Worm (Caenorhabditis elegans) whole organism, L3 larva: ENCODE results near the gene pole-4.

ENCODE experiments used
- R02D3.7 ChIP-seq: fragments of 150-350 bp; optimal IDR thresholded peaks from 2 replicates; lab custom pipeline; 2014; ENCODE audit warnings: missing biosample characterization, missing genetic modification characterization
- ZK546.5 ChIP-seq: sonication (generic microtip); optimal IDR thresholded peaks from 2 replicates; lab custom pipeline; 2017; ENCODE audit warnings: missing biosample characterization, missing genetic modification characterization
- aly-2 ChIP-seq: fragments of 150-350 bp; optimal IDR thresholded peaks from 2 replicates; lab custom pipeline; 2014; ENCODE audit warnings: missing biosample characterization, missing genetic modification characterization
- ama-1 ChIP-seq: fragments of 150-350 bp; optimal IDR thresholded peaks from 2 replicates; lab custom pipeline; 2018
- ceh-16 ChIP-seq: sonication (generic microtip); optimal IDR thresholded peaks from 2 replicates; lab custom pipeline; 2017; ENCODE audit warnings: missing biosample characterization, missing genetic modification characterization
- daf-12 ChIP-seq: fragments of 150-350 bp; optimal IDR thresholded peaks from 2 replicates; lab custom pipeline; 2014; ENCODE audit warnings: missing biosample characterization, missing genetic modification reagents, missing genetic modification characterization
- egl-27 ChIP-seq: sonication (generic microtip); optimal IDR thresholded peaks from 4 replicates; lab custom pipeline; 2017; ENCODE audit warnings: missing biosample characterization, missing genetic modification reagents, missing genetic modification characterization
- egl-5 ChIP-seq: fragments of 150-350 bp; optimal IDR thresholded peaks from 2 replicates; lab custom pipeline; 2017; ENCODE audit warnings: missing biosample characterization, missing genetic modification reagents, missing genetic modification characterization, inconsistent platforms
- elt-1 ChIP-seq: fragments of 150-350 bp; optimal IDR thresholded peaks from 2 replicates; lab custom pipeline; 2014; ENCODE audit warnings: missing biosample characterization, missing genetic modification characterization
- elt-2 ChIP-seq: sonication (generic microtip); optimal IDR thresholded peaks from 2 replicates; lab custom pipeline; 2016; ENCODE audit warnings: missing genetic modification reagents, mild to moderate bottlenecking, missing genetic modification characterization, missing compliant biosample characterization
- elt-3 ChIP-seq, 3 experiments: fragments of 150-350 bp in 1 of 3; sonication (generic microtip) in 2 of 3; optimal IDR thresholded peaks; 2 replicates in 2 of 3; 4 replicates in 1 of 3; lab custom pipeline; 2014 to 2017; ENCODE audit warnings: missing biosample characterization in 3 of 3, missing genetic modification characterization in 3 of 3
- eor-1 ChIP-seq, 2 experiments: fragments of 150-350 bp; optimal IDR thresholded peaks; 2 replicates each; lab custom pipeline; 2014 to 2018; ENCODE audit warnings: missing biosample characterization in 2 of 2, missing genetic modification characterization in 2 of 2
- fkh-10 ChIP-seq: sonication (generic microtip); optimal IDR thresholded peaks from 2 replicates; lab custom pipeline; 2017; ENCODE audit warnings: missing biosample characterization, missing genetic modification reagents, missing genetic modification characterization
- fkh-2 ChIP-seq: fragments of 150-350 bp; optimal IDR thresholded peaks from 2 replicates; lab custom pipeline; 2014; ENCODE audit warnings: missing biosample characterization, missing genetic modification reagents, missing genetic modification characterization
- hmg-11 ChIP-seq: sonication (generic microtip); optimal IDR thresholded peaks from 2 replicates; lab custom pipeline; 2016; ENCODE audit warnings: missing genetic modification characterization, missing compliant biosample characterization
- lin-15B ChIP-seq: fragments of 150-350 bp; optimal IDR thresholded peaks from 2 replicates; lab custom pipeline; 2014; ENCODE audit warnings: missing biosample characterization, missing genetic modification characterization
- lin-39 ChIP-seq: fragments of 150-350 bp; optimal IDR thresholded peaks from 2 replicates; lab custom pipeline; 2018; ENCODE audit warnings: missing biosample characterization, missing genetic modification reagents, missing genetic modification characterization
- mdl-1 ChIP-seq: fragments of 150-350 bp; optimal IDR thresholded peaks from 2 replicates; lab custom pipeline; 2014; ENCODE audit warnings: missing biosample characterization, missing genetic modification characterization
- mml-1 ChIP-seq: fragments of 150-350 bp; sonication (generic microtip); optimal IDR thresholded peaks from 3 replicates; lab custom pipeline; 2014; ENCODE audit warnings: missing biosample characterization, missing genetic modification characterization
- nfya-1 ChIP-seq: sonication (generic microtip); optimal IDR thresholded peaks from 2 replicates; lab custom pipeline; 2017; ENCODE audit warnings: missing genetic modification characterization, mild to moderate bottlenecking, missing compliant biosample characterization, antibody characterized with exemption, moderate library complexity; ENCODE audit not compliant: insufficient read depth
- nhr-11 ChIP-seq: fragments of 150-350 bp; optimal IDR thresholded peaks from 2 replicates; lab custom pipeline; 2014; ENCODE audit warnings: missing biosample characterization, missing genetic modification characterization
- nhr-12 ChIP-seq: fragments of 150-350 bp; optimal IDR thresholded peaks from 2 replicates; lab custom pipeline; 2014; ENCODE audit warnings: missing biosample characterization, missing genetic modification characterization
- nhr-237 ChIP-seq: fragments of 150-350 bp; optimal IDR thresholded peaks from 2 replicates; lab custom pipeline; 2014; ENCODE audit warnings: missing biosample characterization, missing genetic modification characterization
- nhr-25 ChIP-seq: sonication (generic microtip); optimal IDR thresholded peaks from 2 replicates; lab custom pipeline; 2017; ENCODE audit warnings: missing biosample characterization, missing genetic modification characterization
- nhr-28 ChIP-seq: fragments of 150-350 bp; optimal IDR thresholded peaks from 2 replicates; lab custom pipeline; 2014; ENCODE audit warnings: missing biosample characterization, missing genetic modification characterization
- nhr-43 ChIP-seq: sonication (generic microtip); optimal IDR thresholded peaks from 2 replicates; lab custom pipeline; 2016; ENCODE audit warnings: mild to moderate bottlenecking, missing genetic modification characterization, missing compliant biosample characterization; ENCODE audit not compliant: poor library complexity, severe bottlenecking
- nhr-67 ChIP-seq: fragments of 150-350 bp; optimal IDR thresholded peaks from 2 replicates; lab custom pipeline; 2014; ENCODE audit warnings: missing biosample characterization, missing genetic modification characterization
- nhr-76 ChIP-seq: fragments of 150-350 bp; sonication (generic microtip); optimal IDR thresholded peaks from 5 replicates; lab custom pipeline; 2014; ENCODE audit warnings: missing biosample characterization, missing genetic modification characterization
- pha-4 ChIP-seq: fragments of 150-350 bp; optimal IDR thresholded peaks from 2 replicates; lab custom pipeline; 2014; ENCODE audit warnings: missing biosample characterization, missing genetic modification reagents, missing genetic modification characterization
- pqm-1 ChIP-seq: fragments of 150-350 bp; optimal IDR thresholded peaks from 2 replicates; lab custom pipeline; 2017; ENCODE audit warnings: missing biosample characterization, missing genetic modification characterization, inconsistent platforms
- sea-2 ChIP-seq: fragments of 150-350 bp; sonication (generic microtip); optimal IDR thresholded peaks from 4 replicates; lab custom pipeline; 2014; ENCODE audit warnings: missing biosample characterization, missing genetic modification reagents, missing genetic modification characterization
- skn-1 ChIP-seq: fragments of 150-350 bp; optimal IDR thresholded peaks from 2 replicates; lab custom pipeline; 2014; ENCODE audit warnings: missing biosample characterization, missing genetic modification characterization
- tbx-2 ChIP-seq: sonication (generic microtip); optimal IDR thresholded peaks from 2 replicates; lab custom pipeline; 2016; ENCODE audit warnings: mild to moderate bottlenecking, missing genetic modification characterization, missing compliant biosample characterization
- zag-1 ChIP-seq: fragments of 150-350 bp; optimal IDR thresholded peaks from 2 replicates; lab custom pipeline; 2014; ENCODE audit warnings: missing biosample characterization, missing genetic modification characterization
- ztf-11 ChIP-seq: fragments of 150-350 bp; optimal IDR thresholded peaks from 2 replicates; lab custom pipeline; 2014; ENCODE audit warnings: missing biosample characterization, missing genetic modification characterization
- ztf-4 ChIP-seq: fragments of 150-350 bp; optimal IDR thresholded peaks from 2 replicates; lab custom pipeline; 2014; ENCODE audit warnings: missing biosample characterization, missing genetic modification characterization

Gene pole-4

DNA sequence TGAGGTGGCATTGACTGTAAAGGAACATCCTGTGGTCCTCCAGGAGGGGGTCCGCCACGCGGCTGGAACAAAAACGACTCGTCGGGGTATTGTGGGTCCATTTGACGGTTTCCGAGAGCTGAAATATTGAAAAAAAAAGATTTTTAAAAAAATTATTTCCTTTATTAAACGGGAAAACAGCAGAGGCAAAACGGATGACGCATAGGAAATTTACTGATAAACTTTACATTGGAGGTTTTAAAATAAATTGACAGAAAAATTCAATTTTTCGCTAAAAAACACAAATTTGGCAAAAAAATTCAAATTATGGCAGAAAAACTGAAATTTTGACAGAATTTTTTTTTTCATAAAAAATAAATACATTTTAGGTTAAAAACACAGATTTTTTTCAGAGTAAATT lies 14.8 kb upstream of the pole-4 start, which contains the start of gene Y53F4B.5:
Y53F4B.5 (minus strand) TSS at position 101 of the 400 bp plus-strand sequence.
- no peak for TF ChIP-seq ceh-16 (tag; lab: Kevin White, UChicago)
- TF ChIP-seq egl-27 (tag; lab: Kevin White, UChicago), result no peak
- no peak for TF ChIP-seq R02D3.7 (tag; lab: Kevin White, UChicago)
- TF ChIP-seq nhr-43 (tag; lab: Kevin White, UChicago), result no peak
- TF ChIP-seq mml-1, result no peak
- TF ChIP-seq pqm-1, result no peak
- TF ChIP-seq ztf-11 (tag; lab: Kevin White, UChicago), result no peak
- no peak for TF ChIP-seq zag-1
- no peak for TF ChIP-seq mdl-1 (tag; lab: Kevin White, UChicago)
- no peak for TF ChIP-seq daf-12 (tag; lab: Kevin White, UChicago)
- TF ChIP-seq fkh-10 (GFP tag; lab: Kevin White, UChicago), result no peak
- no peak for TF ChIP-seq ama-1 (lab: Kevin White, UChicago)
- no peak for TF ChIP-seq ztf-4
- no peak for TF ChIP-seq lin-15B

ce11 chrII:14968275-14968674 lies 879 bp downstream of the pole-4 start:
- TF ChIP-seq tbx-2 (tag; lab: Kevin White, UChicago) (no peak), elt-1 (tag; lab: Kevin White, UChicago) (no peak)

DNA sequence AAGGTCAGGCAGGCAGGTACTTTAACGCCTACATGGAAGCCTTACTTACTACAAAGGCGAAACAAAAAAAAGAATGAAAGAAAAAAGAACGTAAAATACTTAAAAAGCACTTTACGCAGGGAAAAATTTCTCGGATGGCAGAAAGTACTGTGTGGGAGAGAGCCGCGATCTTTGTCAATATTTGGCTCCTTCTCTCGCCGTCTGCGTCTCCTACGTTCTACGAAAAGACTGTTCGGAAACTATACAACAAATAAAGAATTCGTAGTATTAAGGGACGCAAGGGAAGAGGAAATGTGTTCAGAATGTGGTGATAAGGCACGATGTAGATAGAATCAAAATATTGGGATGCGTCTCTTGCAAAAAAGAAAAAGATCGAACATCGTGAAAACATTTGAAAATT lies 2.1 kb downstream of the pole-4 start:
- TF ChIP-seq egl-27 (tag; lab: Kevin White, UChicago), result no peak
- peak; percentile 96 for TF ChIP-seq pha-4
- no peak for TF ChIP-seq daf-12 (tag; lab: Kevin White, UChicago)
- TF ChIP-seq elt-2, result peak; percentile 35
- no peak for TF ChIP-seq mdl-1 (tag; lab: Kevin White, UChicago)
- TF ChIP-seq lin-39 (tag; lab: Kevin White, UChicago), result no peak
- TF ChIP-seq sea-2 (GFP tag; lab: Kevin White, UChicago), result no peak

- TF ChIP-seq daf-12 (tag; lab: Kevin White, UChicago) (no peak), nhr-25 (tag; lab: Kevin White, UChicago) (no peak), nhr-12 (no peak), tbx-2 (tag; lab: Kevin White, UChicago) (no peak), egl-5 (no peak), elt-1 (tag; lab: Kevin White, UChicago) (no peak), hmg-11 (tag; lab: Kevin White, UChicago) (no peak), nfya-1 (tag; lab: Kevin White, UChicago) (no peak), nhr-28 (tag; lab: Kevin White, UChicago) (no peak), nhr-67 (tag; lab: Kevin White, UChicago) (no peak), pqm-1 (no peak), elt-3 (tag; optimal IDR thresholded peaks at IDR 0.05; lab: Kevin White, UChicago) (no peak), aly-2 (tag; lab: Kevin White, UChicago) (no peak), ZK546.5 (tag; lab: Kevin White, UChicago) (no peak)
- TF ChIP-seq, all 47 proteins: peak for 0
Measured at ce11 chrII:14966420-14966819, 2.7 kb downstream of the pole-4 start.

ce11 chrII:14964877-14965276 lies 4.3 kb downstream of the pole-4 start:
- no peak for TF ChIP-seq lin-39 (tag; lab: Kevin White, UChicago)
- no peak for TF ChIP-seq eor-1 (tag; optimal IDR thresholded peaks at IDR 0.05; lab: Kevin White, UChicago)
- no peak for TF ChIP-seq ceh-16 (tag; lab: Kevin White, UChicago)
- no peak for TF ChIP-seq nhr-11 (tag; lab: Kevin White, UChicago)
- peak; percentile 24 for TF ChIP-seq pha-4
- no peak for TF ChIP-seq nhr-237 (tag; lab: Kevin White, UChicago)
- no peak for TF ChIP-seq daf-12 (tag; lab: Kevin White, UChicago)
- TF ChIP-seq nhr-28 (tag; lab: Kevin White, UChicago), result no peak
- no peak for TF ChIP-seq egl-27 (tag; lab: Kevin White, UChicago)
- TF ChIP-seq mdl-1 (tag; lab: Kevin White, UChicago), result no peak
- no peak for TF ChIP-seq fkh-2 (tag; lab: Kevin White, UChicago)
- TF ChIP-seq nhr-25 (tag; lab: Kevin White, UChicago), result no peak
- TF ChIP-seq skn-1 (tag; lab: Kevin White, UChicago), result no peak
- no peak for TF ChIP-seq tbx-2 (tag; lab: Kevin White, UChicago)
- no peak for TF ChIP-seq nhr-76 (tag; lab: Kevin White, UChicago)
- peak; percentile 85 for TF ChIP-seq pqm-1
- peak; percentile 88 for TF ChIP-seq elt-2
